Worm (Caenorhabditis elegans): ENCODE data around the gene pes-8.

Gene pes-8

ce11 chrX:9248083-9248805, 3.3 kb upstream of the pes-8 start (continued):
- no peak for TF ChIP-seq C34B4.2 (tag; optimal IDR thresholded peaks at IDR 0.05)
- peak in 2 of 6 experiments; percentile 6 to 71 for TF ChIP-seq elt-3 (tag; optimal IDR thresholded peaks at IDR 0.05)
- no peak for TF ChIP-seq mep-1 (tag; optimal IDR thresholded peaks at IDR 0.05)
- TF ChIP-seq rnt-1 (tag; optimal IDR thresholded peaks at IDR 0.05), result no peak
- TF ChIP-seq nhr-90 (tag; optimal IDR thresholded peaks at IDR 0.05; ENCODE audit: poor library complexity), result no peak
- TF ChIP-seq fkh-4 (tag; optimal IDR thresholded peaks at IDR 0.05; ENCODE audit: borderline replicate concordance), result no peak
- no peak for TF ChIP-seq nhr-84 (tag; optimal IDR thresholded peaks at IDR 0.05)
- TF ChIP-seq sptf-1 (tag; optimal IDR thresholded peaks at IDR 0.05), result no peak
- no peak for TF ChIP-seq vab-15 (tag; optimal IDR thresholded peaks at IDR 0.05)
- no peak for TF ChIP-seq C16A3.4 (tag; optimal IDR thresholded peaks at IDR 0.05)
- peak; percentile 91 for TF ChIP-seq nhr-85 (tag)
- TF ChIP-seq unc-30 (tag; optimal IDR thresholded peaks at IDR 0.05), result no peak

DNA sequence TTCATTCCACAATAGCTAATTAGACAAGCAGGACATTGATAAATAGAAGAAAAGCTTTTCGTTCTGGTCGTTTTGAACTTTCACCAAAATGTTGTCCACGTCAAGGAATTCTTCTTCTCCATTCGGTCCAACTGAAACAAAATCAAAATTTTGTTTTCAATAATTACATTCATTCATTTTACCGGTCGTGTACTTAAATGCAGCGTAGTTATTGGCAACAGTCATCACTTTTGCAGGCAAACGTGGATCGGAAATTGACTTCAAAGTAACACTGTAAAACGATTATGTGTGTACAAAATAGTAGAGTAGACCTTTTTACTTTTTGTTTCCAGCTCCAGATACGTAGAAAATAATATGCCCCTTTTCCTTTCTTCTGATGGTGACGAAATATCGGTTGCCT, 4.4 kb downstream of the pes-8 start:
- TF ChIP-seq F16B12.6 (tag; optimal IDR thresholded peaks at IDR 0.05), result no peak

ce11 chrX:9259552-9259951, 8.0 kb downstream of the pes-8 start, which contains the start of gene F18G5.1:
Gene F18G5.1 (plus strand): TSS chrX:9259852.
- TF ChIP-seq unc-86 (tag; optimal IDR thresholded peaks at IDR 0.05), result no peak
- no peak for TF ChIP-seq jun-1 (tag; optimal IDR thresholded peaks at IDR 0.05)
- no peak for TF ChIP-seq ztf-11 (tag; optimal IDR thresholded peaks at IDR 0.05)
- no peak for TF ChIP-seq lin-14 (GFP tag; optimal IDR thresholded peaks at IDR 0.05)
- no peak for TF ChIP-seq tbx-2 (tag; optimal IDR thresholded peaks at IDR 0.05)
- no peak for TF ChIP-seq aha-1 (tag; optimal IDR thresholded peaks at IDR 0.05)
- TF ChIP-seq ceh-8 (GFP tag; optimal IDR thresholded peaks at IDR 0.05), result no peak
- no peak for TF ChIP-seq nhr-12 (tag; optimal IDR thresholded peaks at IDR 0.05)
- no peak for TF ChIP-seq aly-2 (tag; optimal IDR thresholded peaks at IDR 0.05)

DNA sequence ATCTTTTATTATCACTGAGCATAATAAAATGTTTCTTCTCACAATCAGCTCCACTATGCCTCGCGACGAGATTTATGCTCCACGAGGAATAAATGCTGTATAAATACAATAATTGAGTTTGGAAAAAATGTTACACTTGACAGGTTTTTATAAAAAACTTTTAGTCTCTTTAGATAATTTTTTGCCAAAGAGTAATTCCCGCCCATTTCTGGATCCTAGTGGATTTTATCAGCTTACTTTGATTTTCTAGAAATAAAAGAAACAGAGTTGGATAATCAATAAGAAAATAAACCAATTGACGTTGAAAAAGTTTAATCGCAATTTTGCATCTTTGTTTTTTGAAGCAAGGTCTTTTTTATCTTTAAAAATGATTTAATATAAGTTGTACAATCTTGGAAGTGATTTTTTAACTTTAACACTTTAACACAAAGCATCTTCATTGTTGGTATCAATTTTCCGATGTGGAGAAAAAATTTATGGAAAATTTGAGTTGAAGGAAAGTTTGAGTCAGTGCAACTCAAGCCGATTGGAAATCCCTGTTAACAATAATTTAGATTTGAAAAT, 10.1 kb downstream of the pes-8 start:
- TF ChIP-seq nhr-237 (tag; optimal IDR thresholded peaks at IDR 0.05), result no peak
- TF ChIP-seq elt-2 (tag; optimal IDR thresholded peaks at IDR 0.05), result peak; percentile 60
- no peak for TF ChIP-seq skn-1 (tag; optimal IDR thresholded peaks at IDR 0.05)
- no peak for TF ChIP-seq nhr-90 (tag; optimal IDR thresholded peaks at IDR 0.05; ENCODE audit: poor library complexity)
- no peak for TF ChIP-seq pqm-1 (tag; optimal IDR thresholded peaks at IDR 0.05)
- no peak for TF ChIP-seq ces-1 (GFP tag; optimal IDR thresholded peaks at IDR 0.05)
- peak; percentile 61 for TF ChIP-seq ama-1 (optimal IDR thresholded peaks at IDR 0.05)
- no peak for TF ChIP-seq lin-35 (GFP tag; optimal IDR thresholded peaks at IDR 0.05)
- no peak for TF ChIP-seq zip-4 (GFP tag; optimal IDR thresholded peaks at IDR 0.05)

- no peak for TF ChIP-seq hpl-2 (GFP tag; optimal IDR thresholded peaks at IDR 0.05)
- TF ChIP-seq isw-1 (GFP tag; IDR thresholded peaks at IDR 0.05), result no peak
- no peak for TF ChIP-seq pag-3 (tag; optimal IDR thresholded peaks at IDR 0.05; ENCODE audit: borderline replicate concordance, insufficient read depth)
- no peak for TF ChIP-seq F16B12.6 (tag; optimal IDR thresholded peaks at IDR 0.05)
- no peak for TF ChIP-seq aha-1 (tag; optimal IDR thresholded peaks at IDR 0.05)
- TF ChIP-seq mab-9 (GFP tag; IDR thresholded peaks at IDR 0.05), result no peak
- TF ChIP-seq tlp-1 (tag; optimal IDR thresholded peaks at IDR 0.05), result no peak
- TF ChIP-seq pax-3 (tag; optimal IDR thresholded peaks at IDR 0.05), result no peak
- no peak for TF ChIP-seq jun-1 (tag; optimal IDR thresholded peaks at IDR 0.05)
- no peak for TF ChIP-seq fos-1 (tag; optimal IDR thresholded peaks at IDR 0.05)
- no peak for TF ChIP-seq Y116A8C.19 (tag; optimal IDR thresholded peaks at IDR 0.05; ENCODE audit: borderline replicate concordance)
- no peak for TF ChIP-seq unc-30 (tag; optimal IDR thresholded peaks at IDR 0.05)
- no peak for TF ChIP-seq egl-13 (tag; optimal IDR thresholded peaks at IDR 0.05)
- TF ChIP-seq C16A3.4 (tag; optimal IDR thresholded peaks at IDR 0.05), result no peak
- TF ChIP-seq nhr-28 (tag; optimal IDR thresholded peaks at IDR 0.05), result no peak
- no peak for TF ChIP-seq zip-4 (GFP tag; optimal IDR thresholded peaks at IDR 0.05)
- no peak for TF ChIP-seq unc-130 (tag; optimal IDR thresholded peaks at IDR 0.05)
- TF ChIP-seq lin-14 (GFP tag; optimal IDR thresholded peaks at IDR 0.05), result no peak
Observed at ce11 chrX:9264231-9264630, 12.6 kb downstream of the pes-8 start, which contains the start of gene F18G5.6. Gene F18G5.6 (minus strand): TSS chrX:9264331.

Data from whole organism, L1 larva.